Worm (Caenorhabditis elegans): Measurements from ENCODE around the gene mltn-8.

mltn-8 gene

DNA sequence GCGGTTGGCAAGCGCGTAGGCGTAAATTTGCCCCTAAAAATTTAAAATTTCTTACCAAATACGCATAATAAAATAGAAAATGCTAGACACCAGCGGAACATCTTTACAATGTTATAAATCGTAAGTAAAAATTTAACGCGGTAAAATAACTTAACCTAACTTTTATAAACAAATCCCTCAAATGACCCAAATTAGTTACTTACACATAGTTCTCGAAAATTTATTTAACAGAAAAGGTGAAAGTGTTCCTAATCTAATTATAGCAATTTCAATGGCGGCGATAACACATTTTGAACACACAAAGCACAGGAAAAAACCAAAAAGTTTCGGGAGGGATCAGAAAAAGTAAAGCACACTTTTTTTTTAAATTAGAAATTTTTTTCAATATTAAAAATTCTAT, at the start of gene mltn-8:
TSS of gene mltn-8 (minus strand) at position 101 of the 400 bp plus-strand sequence.
- TF ChIP-seq him-1 (tag; optimal IDR thresholded peaks at IDR 0.05) (no peak), dao-5 (tag; optimal IDR thresholded peaks at IDR 0.05) (no peak), W03F9.2 (tag; optimal IDR thresholded peaks at IDR 0.05) (no peak)

DNA sequence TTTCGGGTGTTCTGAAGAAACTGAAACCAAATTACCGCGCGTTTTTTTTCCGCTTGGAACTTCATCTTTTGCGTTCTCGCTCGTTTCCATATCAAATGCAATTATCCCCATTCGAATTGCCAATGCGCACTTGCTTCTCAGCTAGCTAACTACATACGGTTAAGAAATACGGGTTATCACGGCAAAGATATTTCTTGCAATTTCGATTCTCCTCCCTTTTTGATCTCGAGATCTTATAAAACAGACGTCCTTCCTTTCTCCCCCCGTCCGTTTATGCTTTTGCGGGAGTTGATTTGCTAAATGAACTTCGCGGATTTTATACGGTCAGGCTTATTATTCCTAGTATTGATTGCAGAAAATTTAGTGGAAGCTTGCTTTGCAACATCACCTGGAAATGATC, 48.8 kb upstream of the mltn-8 start, which contains the start of gene B0554.4:
TSS of gene B0554.4 (plus strand) at position 301 of the 400 bp plus-strand sequence.
- TF ChIP-seq dao-5 (tag; optimal IDR thresholded peaks at IDR 0.05) (no peak), W03F9.2 (tag; optimal IDR thresholded peaks at IDR 0.05) (no peak), him-1 (tag; optimal IDR thresholded peaks at IDR 0.05) (no peak)

DNA sequence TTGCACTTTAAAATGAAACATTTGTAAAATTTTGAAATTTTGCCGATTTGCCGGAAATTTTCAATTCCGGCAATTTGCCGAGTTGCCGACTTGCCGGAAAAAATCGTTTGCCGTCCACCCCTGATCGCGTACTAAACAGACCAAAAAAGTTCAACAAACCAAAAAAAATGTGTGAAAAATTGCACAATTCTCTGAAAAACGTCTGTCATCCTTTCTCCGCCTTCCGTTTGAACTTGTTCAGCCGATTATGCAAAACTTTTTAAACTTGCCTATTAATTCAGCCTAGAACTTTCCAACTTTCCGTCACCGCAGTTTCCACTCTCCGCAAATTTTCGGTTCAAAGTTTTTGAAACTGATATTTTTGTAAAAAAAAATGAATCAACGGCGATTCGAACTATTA, 44.1 kb upstream of the mltn-8 start, which contains the start of gene B0554.5:
TSS of gene B0554.5 (plus strand) at position 301 of the 400 bp plus-strand sequence.
- TF ChIP-seq him-1 (tag; optimal IDR thresholded peaks at IDR 0.05) (no peak), W03F9.2 (tag; optimal IDR thresholded peaks at IDR 0.05) (no peak), dao-5 (tag; optimal IDR thresholded peaks at IDR 0.05) (no peak)

DNA sequence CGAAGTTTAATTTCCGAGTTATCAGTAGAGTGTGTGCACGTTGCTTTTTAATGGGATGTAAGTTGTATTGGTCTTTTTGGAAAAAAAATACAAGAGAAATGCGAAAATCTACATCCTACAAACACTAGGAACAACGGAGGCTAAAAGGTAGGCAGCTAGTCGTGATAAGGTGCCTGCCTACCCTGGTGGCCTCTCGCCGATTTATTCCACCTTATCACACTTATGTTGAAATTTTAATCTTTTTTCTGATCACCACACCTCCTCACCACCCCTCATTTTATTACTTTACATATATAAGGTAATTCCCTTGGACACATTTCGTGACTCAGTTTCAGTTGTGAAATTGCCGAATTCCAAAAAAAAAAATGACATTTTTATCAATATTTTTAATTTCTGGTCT, 42.0 kb upstream of the mltn-8 start, which contains the start of gene dod-20:
TSS of gene dod-20 (plus strand) at position 301 of the 400 bp plus-strand sequence.
- TF ChIP-seq W03F9.2 (tag; optimal IDR thresholded peaks at IDR 0.05) (no peak), dao-5 (tag; optimal IDR thresholded peaks at IDR 0.05) (no peak), him-1 (tag; optimal IDR thresholded peaks at IDR 0.05) (no peak)

DNA sequence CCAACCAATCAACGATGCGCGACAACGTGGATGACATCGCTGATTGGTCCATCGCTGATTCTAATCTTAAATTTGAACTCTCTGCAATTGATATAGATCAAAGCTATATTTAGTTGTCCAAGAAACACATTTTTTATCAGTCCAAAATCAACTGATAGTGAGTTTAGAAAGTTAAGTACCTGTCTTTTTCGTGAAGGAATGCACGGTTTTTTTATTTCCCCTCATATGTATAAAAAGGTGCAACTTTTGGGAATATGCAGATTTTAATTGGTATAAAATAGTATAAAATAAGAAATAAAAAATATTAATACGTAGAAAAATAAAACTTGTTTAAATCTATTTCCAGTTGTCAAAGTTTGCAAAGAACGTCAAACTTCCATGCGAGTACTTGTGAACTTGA, 38.3 kb upstream of the mltn-8 start, which contains the start of gene Y39D8A.1:
TSS of gene Y39D8A.1 (plus strand) at position 301 of the 400 bp plus-strand sequence.
- no peak for TF ChIP-seq W03F9.2 (tag; optimal IDR thresholded peaks at IDR 0.05)

DNA sequence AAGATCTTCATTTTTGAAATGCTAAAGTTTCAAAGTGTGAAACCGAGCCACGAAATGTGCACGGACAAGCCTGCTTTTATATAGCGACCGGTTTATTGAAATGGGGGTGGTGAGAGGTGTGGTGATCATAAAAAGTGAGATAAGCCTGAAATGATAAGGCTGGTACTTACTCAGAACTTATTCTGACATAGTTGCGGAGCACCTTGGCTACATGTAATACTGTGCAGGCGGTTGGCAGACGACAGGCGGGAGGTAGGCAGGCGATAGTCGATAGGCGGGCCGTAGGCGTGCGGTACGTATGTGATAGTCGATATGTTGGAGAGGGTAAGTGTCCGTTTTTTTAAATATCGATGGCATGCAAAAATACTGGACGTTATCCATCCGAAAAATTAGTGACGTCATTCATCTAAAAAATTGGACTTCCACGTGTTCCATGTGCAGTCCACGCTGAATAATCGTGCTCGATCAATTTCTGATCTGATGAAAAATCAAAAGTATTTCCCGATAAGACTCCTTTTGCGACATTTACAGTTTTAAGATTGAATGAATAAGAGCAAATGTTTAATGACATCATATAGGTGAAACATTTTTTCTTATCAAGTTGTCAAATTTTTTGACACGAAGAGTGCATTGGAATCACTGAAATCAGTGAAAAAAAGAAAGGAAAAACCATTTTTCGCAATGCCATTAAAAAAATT, 37.7 kb upstream of the mltn-8 start, which contains the start of gene irg-8:
TSS of gene irg-8 (minus strand) at position 51 of the 698 bp plus-strand sequence.
- TF ChIP-seq him-1 (tag; optimal IDR thresholded peaks at IDR 0.05) (no peak), dao-5 (tag; optimal IDR thresholded peaks at IDR 0.05) (no peak), W03F9.2 (tag; optimal IDR thresholded peaks at IDR 0.05) (no peak)

DNA sequence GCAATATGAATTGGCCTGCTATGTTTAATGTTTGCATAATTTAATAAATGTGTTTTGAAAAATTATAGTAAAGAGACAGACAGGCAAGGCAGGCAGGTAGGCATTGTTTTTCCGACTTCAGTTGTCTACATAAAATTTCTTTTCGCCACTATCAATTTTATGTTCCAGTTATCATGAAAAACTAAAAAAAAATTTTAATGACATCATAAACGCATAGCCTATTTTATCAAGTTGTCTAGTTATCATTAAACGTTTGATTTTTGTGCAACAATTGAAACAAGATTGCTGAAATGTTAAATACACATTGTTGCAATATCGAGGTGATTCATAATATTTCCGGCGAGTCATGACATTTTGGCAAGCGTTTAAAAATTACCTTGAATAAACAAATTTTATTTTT, 35.0 kb upstream of the mltn-8 start:
- no peak for TF ChIP-seq dao-5 (tag; optimal IDR thresholded peaks at IDR 0.05)
- no peak for TF ChIP-seq W03F9.2 (tag; optimal IDR thresholded peaks at IDR 0.05)
- no peak for TF ChIP-seq him-1 (tag; optimal IDR thresholded peaks at IDR 0.05)

DNA sequence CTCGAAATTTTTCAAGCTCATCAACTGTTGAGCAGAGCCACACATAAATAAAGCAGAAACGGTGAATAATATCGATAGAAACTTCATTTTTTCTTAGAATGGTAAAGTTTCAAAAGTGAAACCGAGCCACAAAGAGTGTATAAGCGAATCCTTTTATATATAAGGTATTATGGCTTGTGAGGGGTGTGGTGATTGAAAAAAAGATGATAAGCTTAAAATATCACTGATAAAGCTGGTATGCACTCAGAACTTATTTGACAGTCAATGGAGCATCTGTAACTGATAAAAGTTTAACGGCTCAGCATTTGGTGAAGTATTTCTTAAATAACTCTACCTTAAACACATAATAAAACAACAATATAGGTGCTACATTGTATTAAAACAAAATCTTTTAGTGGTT, 34.5 kb upstream of the mltn-8 start, which contains the start of gene dod-19:
TSS of gene dod-19 (minus strand) at position 130 of the 400 bp plus-strand sequence.
- TF ChIP-seq W03F9.2 (tag; optimal IDR thresholded peaks at IDR 0.05) (no peak), him-1 (tag; optimal IDR thresholded peaks at IDR 0.05) (no peak), dao-5 (tag; optimal IDR thresholded peaks at IDR 0.05) (no peak)

DNA sequence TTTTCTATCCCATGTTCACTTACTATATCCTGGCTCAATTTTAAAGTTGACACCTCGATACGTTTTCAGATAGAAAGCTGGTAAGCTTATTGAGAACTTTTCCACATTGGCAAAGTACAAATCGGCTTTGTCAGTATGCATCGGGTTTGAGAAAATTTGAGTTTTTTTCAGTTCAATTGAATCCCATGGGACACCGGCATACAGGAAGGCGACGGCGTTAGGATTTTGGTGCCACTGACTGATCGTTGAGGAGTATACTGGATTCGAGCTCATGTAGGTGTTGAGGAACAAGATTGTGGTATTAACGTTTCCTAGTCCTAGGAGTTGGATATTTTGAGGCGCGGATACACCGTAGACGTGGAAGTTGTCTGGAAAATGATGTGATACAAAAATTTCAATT, 32.7 kb upstream of the mltn-8 start:
- TF ChIP-seq W03F9.2 (tag; optimal IDR thresholded peaks at IDR 0.05) (no peak), dao-5 (tag; optimal IDR thresholded peaks at IDR 0.05) (no peak), him-1 (tag; optimal IDR thresholded peaks at IDR 0.05) (no peak)

DNA sequence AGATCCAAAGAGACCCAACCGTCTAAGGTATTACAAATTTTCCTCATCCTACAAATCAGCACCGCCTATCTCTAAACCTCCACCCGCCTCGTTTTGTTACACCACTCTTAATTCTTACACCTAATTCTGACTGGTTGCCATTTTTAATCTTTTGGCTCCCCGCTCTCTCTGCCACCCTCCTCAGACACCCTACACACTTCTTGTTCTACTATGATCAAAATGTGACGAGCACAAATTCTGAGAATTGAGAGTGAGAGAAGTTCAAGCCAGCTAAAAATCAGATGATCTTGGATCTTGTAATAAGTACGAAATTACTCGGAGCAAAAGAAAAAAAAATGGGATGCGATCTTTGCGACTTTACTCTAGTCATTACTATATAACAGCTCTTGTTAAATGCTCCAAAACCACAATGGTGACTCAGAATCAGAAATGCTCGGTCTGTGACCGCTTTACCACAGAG, 24.2 kb upstream of the mltn-8 start, which contains the start of gene nhr-252:
TSS of gene nhr-252 (plus strand) at position 410 of the 460 bp plus-strand sequence.
- TF ChIP-seq him-1 (tag; optimal IDR thresholded peaks at IDR 0.05) (no peak), W03F9.2 (tag; optimal IDR thresholded peaks at IDR 0.05) (no peak)

DNA sequence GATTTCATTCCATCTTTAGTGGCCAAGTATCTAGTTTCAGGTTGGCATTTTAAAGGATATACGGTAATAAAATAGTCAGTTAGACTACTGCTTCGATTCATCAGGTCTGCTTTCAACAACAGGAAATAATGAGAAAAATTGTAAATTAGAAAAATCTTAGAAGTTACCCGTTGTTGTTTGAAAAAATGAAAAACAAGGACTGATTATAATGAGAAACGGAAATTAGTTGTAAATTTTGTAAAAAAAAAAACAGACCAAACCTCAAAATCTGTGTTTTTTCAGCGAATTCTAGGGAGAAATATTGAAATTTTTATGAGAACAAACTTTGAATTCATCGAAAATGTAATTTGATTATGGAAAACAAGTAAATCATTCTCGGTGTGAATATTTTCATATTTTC, 22.9 kb upstream of the mltn-8 start, which contains the start of gene srh-62:
TSS of gene srh-62 (minus strand) at position 101 of the 400 bp plus-strand sequence.
- no peak for TF ChIP-seq dao-5 (tag; optimal IDR thresholded peaks at IDR 0.05)
- no peak for TF ChIP-seq W03F9.2 (tag; optimal IDR thresholded peaks at IDR 0.05)
- no peak for TF ChIP-seq him-1 (tag; optimal IDR thresholded peaks at IDR 0.05)

DNA sequence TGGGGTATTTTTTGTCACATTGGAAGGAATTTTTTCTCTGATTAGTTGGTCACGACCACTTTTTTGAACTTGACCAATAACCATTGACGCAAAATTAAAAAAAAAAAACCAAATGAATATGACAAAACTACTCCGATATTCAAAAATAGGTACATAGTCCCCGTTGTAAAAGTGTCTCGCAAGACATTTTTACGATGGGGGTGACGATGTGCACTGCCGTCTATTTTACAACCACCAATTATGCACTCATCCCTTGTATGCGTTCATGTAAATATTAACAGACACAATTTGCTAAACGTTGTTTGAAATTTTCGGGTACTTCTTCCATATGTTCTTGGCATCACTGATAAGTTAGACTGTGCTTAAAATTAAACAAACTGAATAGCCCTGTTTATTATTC, 19.6 kb upstream of the mltn-8 start, which contains the start of gene scl-27:
TSS of gene scl-27 (plus strand) at position 301 of the 400 bp plus-strand sequence.
- TF ChIP-seq dao-5 (tag; optimal IDR thresholded peaks at IDR 0.05) (no peak), him-1 (tag; optimal IDR thresholded peaks at IDR 0.05) (no peak), W03F9.2 (tag; optimal IDR thresholded peaks at IDR 0.05) (no peak)

DNA sequence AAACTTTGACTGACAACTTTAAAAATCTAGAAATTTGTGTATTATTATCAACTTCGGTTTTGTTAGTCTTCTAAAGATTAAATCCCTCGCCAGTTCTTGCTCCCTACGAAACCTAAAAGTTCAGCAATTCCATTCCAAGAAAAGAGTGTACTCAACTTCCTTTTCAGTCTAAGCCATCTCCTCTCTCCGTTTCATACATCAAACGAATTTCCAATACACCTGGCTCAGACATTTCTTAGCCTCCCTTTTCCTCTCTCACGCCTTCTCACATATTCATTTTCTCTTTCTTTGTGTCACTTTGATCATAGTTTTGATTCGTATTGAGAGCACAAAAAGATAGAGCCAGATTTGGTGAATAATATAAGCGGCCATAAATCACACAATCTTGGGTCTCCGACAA, 16.2 kb upstream of the mltn-8 start, which contains the start of gene nhr-253:
TSS of gene nhr-253 (plus strand) at position 285 of the 400 bp plus-strand sequence.
- TF ChIP-seq dao-5 (tag; optimal IDR thresholded peaks at IDR 0.05): no peak
- TF ChIP-seq him-1 (tag; optimal IDR thresholded peaks at IDR 0.05): no peak
- TF ChIP-seq W03F9.2 (tag; optimal IDR thresholded peaks at IDR 0.05): no peak

DNA sequence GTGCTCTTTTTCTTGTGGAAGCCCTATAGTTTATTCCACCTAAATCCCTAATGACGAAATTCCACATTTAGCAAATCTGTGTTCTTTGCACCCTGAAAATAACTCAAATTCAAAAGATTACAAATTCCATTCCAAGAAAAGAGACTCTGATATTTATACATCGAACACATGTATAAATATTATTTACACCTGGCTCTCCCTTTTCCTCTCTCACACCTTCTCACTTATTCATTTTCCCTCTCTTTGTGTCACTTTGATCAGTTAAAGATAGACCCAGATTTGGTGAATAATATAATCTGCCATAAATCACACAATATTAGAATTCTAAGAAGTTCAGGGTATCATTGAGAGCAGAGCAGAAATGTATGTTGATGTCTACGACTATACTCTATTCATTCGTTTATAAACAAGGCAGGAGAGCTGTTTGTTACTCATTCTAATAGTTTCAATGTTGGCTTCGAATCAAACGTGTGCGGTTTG, 12.2 kb upstream of the mltn-8 start, which contains the start of gene nhr-254:
TSS of gene nhr-254 (plus strand) at position 430 of the 480 bp plus-strand sequence.
- TF ChIP-seq W03F9.2 (tag; optimal IDR thresholded peaks at IDR 0.05) (no peak), dao-5 (tag; optimal IDR thresholded peaks at IDR 0.05) (no peak), him-1 (tag; optimal IDR thresholded peaks at IDR 0.05) (no peak)
